Worm (Caenorhabditis elegans) whole organism, L1 larva: ENCODE measurements around the gene lon-1.

ENCODE experiments used
- C04F5.9 ChIP-seq: sonication (generic microtip); optimal IDR thresholded peaks from 2 replicates; lab custom pipeline; 2016; ENCODE audit warnings: missing genetic modification characterization, missing compliant biosample characterization
- C16A3.4 ChIP-seq: fragments of 150-350 bp; optimal IDR thresholded peaks from 2 replicates; lab custom pipeline; 2014; ENCODE audit warnings: missing biosample characterization, missing genetic modification characterization
- C34B4.2 ChIP-seq: sonication (generic microtip); optimal IDR thresholded peaks from 2 replicates; lab custom pipeline; 2017; ENCODE audit warnings: mild to moderate bottlenecking, missing genetic modification characterization, missing compliant biosample characterization
- Y116A8C.19 ChIP-seq: sonication (generic microtip); optimal IDR thresholded peaks from 2 replicates; lab custom pipeline; 2016; ENCODE audit warnings: missing compliant biosample characterization, missing genetic modification characterization, borderline replicate concordance
- aha-1 ChIP-seq: fragments of 150-350 bp; optimal IDR thresholded peaks from 2 replicates; lab custom pipeline; 2014; ENCODE audit warnings: missing biosample characterization, missing genetic modification characterization
- alr-1 ChIP-seq: fragments of 200-800 bp; sonication (Bioruptor generic); optimal IDR thresholded peaks from 2 replicates; lab custom pipeline; 2018; ENCODE audit warnings: borderline replicate concordance, mild to moderate bottlenecking, missing genetic modification characterization, missing compliant biosample characterization
- aly-2 ChIP-seq: fragments of 150-350 bp; optimal IDR thresholded peaks from 2 replicates; lab custom pipeline; 2014; ENCODE audit warnings: missing biosample characterization, missing genetic modification characterization
- ama-1 ChIP-seq: fragments of 150-350 bp; optimal IDR thresholded peaks from 2 replicates; lab custom pipeline; 2014
- ceh-8 ChIP-seq: fragments of 200-800 bp; sonication (Bioruptor generic); optimal IDR thresholded peaks from 2 replicates; lab custom pipeline; 2018; ENCODE audit warnings: mild to moderate bottlenecking, missing genetic modification characterization, moderate library complexity, missing compliant biosample characterization
- ceh-82 ChIP-seq, 3 experiments: fragments of 150-350 bp in 1 of 3; sonication (generic microtip) in 2 of 3; optimal IDR thresholded peaks; 2 replicates each; lab custom pipeline; 2014 to 2017; ENCODE audit warnings: missing biosample characterization in 3 of 3, missing genetic modification characterization in 3 of 3
- dpl-1 ChIP-seq, 3 experiments: fragments of 150-350 bp in 2 of 3; sonication (generic microtip) in 1 of 3; optimal IDR thresholded peaks; 2 replicates each; lab custom pipeline; 2014 to 2017; ENCODE audit warnings: missing biosample characterization in 3 of 3, missing genetic modification characterization in 3 of 3, missing genetic modification reagents in 3 of 3
- dsc-1 ChIP-seq: sonication (generic microtip); optimal IDR thresholded peaks from 2 replicates; lab custom pipeline; 2016; ENCODE audit warnings: mild to moderate bottlenecking, missing genetic modification characterization, missing compliant biosample characterization
- efl-1 ChIP-seq, 4 experiments: fragments of 150-350 bp; optimal IDR thresholded peaks in 3 of 4; peaks in 1 of 4; 1 replicate in 1 of 4; 2 replicates in 3 of 4; lab custom pipeline; 2014; ENCODE audit warnings: missing biosample characterization in 2 of 4, missing genetic modification characterization in 2 of 4, missing genetic modification reagents in 2 of 4
- egl-13 ChIP-seq: sonication (generic microtip); optimal IDR thresholded peaks from 2 replicates; lab custom pipeline; 2016; ENCODE audit warnings: missing genotype, missing genetic modification reagents, missing genetic modification characterization, missing compliant biosample characterization
- ets-5 ChIP-seq: fragments of 200-800 bp; sonication (Bioruptor generic); IDR thresholded peaks from 2 replicates; pipeline ENCODE4 v1.3.6; 2022; ENCODE audit warnings: missing genetic modification characterization, missing compliant biosample characterization
- fkh-10 ChIP-seq: sonication (generic microtip); optimal IDR thresholded peaks from 2 replicates; lab custom pipeline; 2017; ENCODE audit warnings: missing biosample characterization, missing genetic modification reagents, missing genetic modification characterization
- fkh-4 ChIP-seq: sonication (generic microtip); optimal IDR thresholded peaks from 2 replicates; lab custom pipeline; 2016; ENCODE audit warnings: missing compliant biosample characterization, missing genetic modification characterization, borderline replicate concordance
- fos-1 ChIP-seq: fragments of 150-350 bp; optimal IDR thresholded peaks from 2 replicates; lab custom pipeline; 2014; ENCODE audit warnings: missing biosample characterization, missing genetic modification characterization
- hlh-17 ChIP-seq: fragments of 200-800 bp; sonication (Bioruptor generic); optimal IDR thresholded peaks from 2 replicates; lab custom pipeline; 2018; ENCODE audit warnings: missing genetic modification characterization, mild to moderate bottlenecking, missing compliant biosample characterization, moderate library complexity, borderline replicate concordance
- hlh-4 ChIP-seq: sonication (generic microtip); optimal IDR thresholded peaks from 2 replicates; lab custom pipeline; 2016; ENCODE audit warnings: mild to moderate bottlenecking, missing genetic modification characterization, missing compliant biosample characterization
- hpl-2 ChIP-seq: fragments of 150-350 bp; optimal IDR thresholded peaks from 2 replicates; lab custom pipeline; 2014; ENCODE audit warnings: missing biosample characterization, missing genetic modification reagents, missing genetic modification characterization
- isw-1 ChIP-seq: fragments of 200-800 bp; sonication (Bioruptor generic); IDR thresholded peaks from 2 replicates; pipeline ENCODE4 v1.3.6; 2022; ENCODE audit warnings: missing genetic modification characterization, missing compliant biosample characterization
- jun-1 ChIP-seq: fragments of 150-350 bp; optimal IDR thresholded peaks from 2 replicates; lab custom pipeline; 2014; ENCODE audit warnings: missing biosample characterization, missing genetic modification reagents, missing genetic modification characterization
- lin-13 ChIP-seq: fragments of 150-350 bp; optimal IDR thresholded peaks from 2 replicates; lab custom pipeline; 2014; ENCODE audit warnings: missing biosample characterization, missing genetic modification reagents, missing genetic modification characterization
- lin-15B ChIP-seq: fragments of 150-350 bp; sonication (generic microtip); optimal IDR thresholded peaks from 3 replicates; lab custom pipeline; 2014; ENCODE audit warnings: missing biosample characterization, missing genetic modification characterization
- lin-35 ChIP-seq, 2 experiments: fragments of 150-350 bp; optimal IDR thresholded peaks; 2 replicates each; lab custom pipeline; 2014; ENCODE audit warnings: missing biosample characterization in 2 of 2, missing genetic modification characterization in 2 of 2, missing genetic modification reagents in 2 of 2
- lsy-2 ChIP-seq, 2 experiments: fragments of 150-350 bp; optimal IDR thresholded peaks; 2 replicates each; lab custom pipeline; 2014; ENCODE audit warnings: missing biosample characterization in 2 of 2, missing genetic modification characterization in 2 of 2
- mab-9 ChIP-seq: fragments of 200-800 bp; sonication (Bioruptor generic); IDR thresholded peaks from 2 replicates; pipeline ENCODE4 v1.3.6; 2022; ENCODE audit warnings: missing genetic modification reagents, missing genetic modification characterization, missing compliant biosample characterization
- mef-2 ChIP-seq: fragments of 150-350 bp; optimal IDR thresholded peaks from 2 replicates; lab custom pipeline; 2014; ENCODE audit warnings: missing biosample characterization, missing genetic modification characterization
- mep-1 ChIP-seq: fragments of 150-350 bp; optimal IDR thresholded peaks from 2 replicates; lab custom pipeline; 2014; ENCODE audit warnings: missing biosample characterization, missing genetic modification characterization
- nhr-11 ChIP-seq: fragments of 150-350 bp; optimal IDR thresholded peaks from 2 replicates; lab custom pipeline; 2014; ENCODE audit warnings: missing biosample characterization, missing genetic modification characterization
- nhr-19 ChIP-seq: fragments of 200-800 bp; sonication (Bioruptor generic); conservative IDR thresholded peaks from 2 replicates; pipeline ENCODE4 v1.3.6; 2022; ENCODE audit warnings: missing genetic modification characterization, missing compliant biosample characterization
- nhr-20 ChIP-seq: sonication (generic microtip); optimal IDR thresholded peaks from 2 replicates; lab custom pipeline; 2016; ENCODE audit warnings: mild to moderate bottlenecking, missing genetic modification characterization, missing compliant biosample characterization
- nhr-47 ChIP-seq: sonication (generic microtip); optimal IDR thresholded peaks from 2 replicates; lab custom pipeline; 2016; ENCODE audit warnings: mild to moderate bottlenecking, missing genetic modification characterization, moderate library complexity, missing compliant biosample characterization
- nhr-71 ChIP-seq: sonication (generic microtip); optimal IDR thresholded peaks from 2 replicates; lab custom pipeline; 2016; ENCODE audit warnings: mild to moderate bottlenecking, missing genetic modification characterization, moderate library complexity, missing compliant biosample characterization
- nhr-77 ChIP-seq: fragments of 150-350 bp; optimal IDR thresholded peaks from 2 replicates; lab custom pipeline; 2014; ENCODE audit warnings: missing biosample characterization, missing genetic modification characterization
- nhr-85 ChIP-seq: sonication (generic microtip); peaks from one replicate; lab custom pipeline; 2016; ENCODE audit warnings: missing genetic modification characterization, inconsistent platforms, missing compliant biosample characterization
- pag-3 ChIP-seq: sonication (generic microtip); optimal IDR thresholded peaks from 2 replicates; lab custom pipeline; 2017; ENCODE audit warnings: missing genetic modification characterization, mild to moderate bottlenecking, missing compliant biosample characterization, antibody characterized with exemption, borderline replicate concordance; ENCODE audit not compliant: insufficient read depth
- skn-1 ChIP-seq: fragments of 150-350 bp; optimal IDR thresholded peaks from 2 replicates; lab custom pipeline; 2014; ENCODE audit warnings: missing biosample characterization, missing genetic modification characterization
- snpc-4 ChIP-seq: fragments of 150-350 bp; optimal IDR thresholded peaks from 2 replicates; lab custom pipeline; 2014; ENCODE audit warnings: missing biosample characterization, missing genetic modification characterization
- sox-4 ChIP-seq: sonication (generic microtip); optimal IDR thresholded peaks from 2 replicates; lab custom pipeline; 2016; ENCODE audit warnings: missing genetic modification characterization, missing compliant biosample characterization
- sptf-1 ChIP-seq: fragments of 150-350 bp; optimal IDR thresholded peaks from 2 replicates; lab custom pipeline; 2014; ENCODE audit warnings: missing biosample characterization, missing genetic modification characterization
- swsn-7 ChIP-seq: sonication (generic microtip); optimal IDR thresholded peaks from 2 replicates; lab custom pipeline; 2016; ENCODE audit warnings: missing genetic modification characterization, missing compliant biosample characterization
- tbx-2 ChIP-seq: sonication (generic microtip); optimal IDR thresholded peaks from 2 replicates; lab custom pipeline; 2016; ENCODE audit warnings: missing genetic modification characterization, missing compliant biosample characterization
- tlp-1 ChIP-seq: fragments of 150-350 bp; optimal IDR thresholded peaks from 2 replicates; lab custom pipeline; 2014; ENCODE audit warnings: missing biosample characterization, missing genetic modification characterization
- unc-130 ChIP-seq: fragments of 150-350 bp; optimal IDR thresholded peaks from 2 replicates; lab custom pipeline; 2017; ENCODE audit warnings: missing biosample characterization, missing genetic modification characterization, inconsistent platforms
- unc-30 ChIP-seq: sonication (generic microtip); optimal IDR thresholded peaks from 2 replicates; lab custom pipeline; 2017; ENCODE audit warnings: missing biosample characterization, missing genetic modification characterization
- unc-86 ChIP-seq: sonication (generic microtip); optimal IDR thresholded peaks from 2 replicates; lab custom pipeline; 2016; ENCODE audit warnings: missing genetic modification characterization, missing compliant biosample characterization
- vab-15 ChIP-seq: sonication (generic microtip); optimal IDR thresholded peaks from 2 replicates; lab custom pipeline; 2017; ENCODE audit warnings: missing genotype, mild to moderate bottlenecking, missing genetic modification characterization, missing compliant biosample characterization
- zip-4 ChIP-seq: fragments of 200-800 bp; sonication (Bioruptor generic); optimal IDR thresholded peaks from 2 replicates; lab custom pipeline; 2018; ENCODE audit warnings: mild to moderate bottlenecking, missing genetic modification characterization, moderate library complexity, missing compliant biosample characterization
- ztf-4 ChIP-seq: fragments of 150-350 bp; optimal IDR thresholded peaks from 2 replicates; lab custom pipeline; 2014; ENCODE audit warnings: missing biosample characterization, missing genetic modification characterization

lon-1 gene

ce11 chrIII:5448177-5448576, 26.1 kb upstream of the lon-1 start, which contains the start of gene skpt-1 (continued):
- TF ChIP-seq hpl-2 (no peak), lin-35 (GFP tag; optimal IDR thresholded peaks at IDR 0.05; lab: Kevin White, UChicago) (peak; percentile 80 to 93), fkh-10 (GFP tag; lab: Kevin White, UChicago) (no peak), hlh-4 (tag; lab: Kevin White, UChicago) (no peak), ama-1 (no peak), lin-15B (peak; percentile 45), pag-3 (tag; lab: Kevin White, UChicago) (no peak), fos-1 (no peak), egl-13 (no peak), aly-2 (tag; lab: Kevin White, UChicago) (no peak), unc-130 (tag; lab: Kevin White, UChicago) (no peak), C16A3.4 (tag; lab: Kevin White, UChicago) (peak; percentile 44), isw-1 (GFP tag; lab: Robert Waterston, UW) (no peak), swsn-7 (tag; lab: Kevin White, UChicago) (peak; percentile 9), efl-1 (optimal IDR thresholded peaks at IDR 0.05; lab: Kevin White, UChicago) (peak; percentile 72 to 84), efl-1 (GFP tag; optimal IDR thresholded peaks at IDR 0.05 in 1 of 2; lab: Kevin White, UChicago) (peak; percentile 87 to 99), nhr-77 (tag; lab: Kevin White, UChicago) (no peak), ceh-8 (no peak), dsc-1 (tag; lab: Kevin White, UChicago) (no peak), unc-30 (tag; lab: Kevin White, UChicago) (no peak), mef-2 (tag; lab: Kevin White, UChicago) (no peak), sox-4 (no peak), tbx-2 (tag; lab: Kevin White, UChicago) (no peak), mab-9 (GFP tag; lab: Robert Waterston, UW) (no peak), dpl-1 (GFP tag; optimal IDR thresholded peaks at IDR 0.05; lab: Kevin White, UChicago) (peak; percentile 79 to 89 (median 86)), mep-1 (tag; lab: Kevin White, UChicago) (no peak), aha-1 (tag; lab: Kevin White, UChicago) (no peak), lsy-2 (tag; optimal IDR thresholded peaks at IDR 0.05; lab: Kevin White, UChicago) (peak; percentile 29 to 84), sptf-1 (tag; lab: Kevin White, UChicago) (no peak), skn-1 (tag; lab: Kevin White, UChicago) (peak; percentile 41), tlp-1 (no peak), nhr-11 (tag; lab: Kevin White, UChicago) (no peak), C04F5.9 (tag; lab: Kevin White, UChicago) (no peak), Y116A8C.19 (tag; lab: Kevin White, UChicago) (no peak), C34B4.2 (tag; lab: Kevin White, UChicago) (no peak), fkh-4 (no peak), nhr-85 (tag; lab: Kevin White, UChicago) (peak; percentile 16), ztf-4 (no peak), lin-13 (GFP tag; lab: Kevin White, UChicago) (no peak), zip-4 (GFP tag; lab: Kevin White, UChicago) (no peak)

ce11 chrIII:5449762-5450308, 24.4 kb upstream of the lon-1 start, which contains the start of gene F48E8.8:
TSS of gene F48E8.8 (minus strand) at chrIII:5449812.
- peak; percentile 70 for TF ChIP-seq nhr-85 (tag; lab: Kevin White, UChicago)
- TF ChIP-seq unc-130 (tag; lab: Kevin White, UChicago): peak; percentile 35
- TF ChIP-seq dpl-1 (GFP tag; optimal IDR thresholded peaks at IDR 0.05; lab: Kevin White, UChicago): peak; percentile 34 to 63 (median 62)
- TF ChIP-seq hlh-17 (GFP tag; lab: Kevin White, UChicago): no peak
- peak; percentile 15 for TF ChIP-seq unc-86 (tag; lab: Kevin White, UChicago)
- no peak for TF ChIP-seq alr-1 (tag; lab: Kevin White, UChicago)
- peak; percentile 3 for TF ChIP-seq jun-1 (tag; lab: Kevin White, UChicago)
- peak; percentile 74 for TF ChIP-seq nhr-71 (tag; lab: Kevin White, UChicago)
- no peak for TF ChIP-seq ets-5 (GFP tag; lab: Robert Waterston, UW)
- no peak for TF ChIP-seq aly-2 (tag; lab: Kevin White, UChicago)
- no peak for TF ChIP-seq snpc-4 (tag; lab: Kevin White, UChicago)
- 0 out of 2 replicates have a peak, but pooled peaks have one; percentile 36 for TF ChIP-seq nhr-19
- TF ChIP-seq nhr-20 (tag; lab: Kevin White, UChicago): peak; percentile 50
- peak; percentile 69 for TF ChIP-seq nhr-47 (tag; lab: Kevin White, UChicago)
- peak; percentile 30 for TF ChIP-seq mep-1 (tag; lab: Kevin White, UChicago)
- TF ChIP-seq vab-15 (tag; lab: Kevin White, UChicago): no peak
- TF ChIP-seq egl-13: no peak
- TF ChIP-seq isw-1 (GFP tag; lab: Robert Waterston, UW): peak; percentile 33
- TF ChIP-seq mab-9 (GFP tag; lab: Robert Waterston, UW): peak; percentile 81
- peak; percentile 9 to 58 (median 49) for TF ChIP-seq ceh-82 (tag; optimal IDR thresholded peaks at IDR 0.05; lab: Kevin White, UChicago)
- TF ChIP-seq lin-13 (GFP tag; lab: Kevin White, UChicago): no peak
- peak; percentile 56 for TF ChIP-seq swsn-7 (tag; lab: Kevin White, UChicago)
- TF ChIP-seq tbx-2 (tag; lab: Kevin White, UChicago): peak; percentile 81
- peak; percentile 14 for TF ChIP-seq nhr-77 (tag; lab: Kevin White, UChicago)
